Worm (Caenorhabditis elegans): ENCODE measurements around the gene nlf-1.

DNA sequence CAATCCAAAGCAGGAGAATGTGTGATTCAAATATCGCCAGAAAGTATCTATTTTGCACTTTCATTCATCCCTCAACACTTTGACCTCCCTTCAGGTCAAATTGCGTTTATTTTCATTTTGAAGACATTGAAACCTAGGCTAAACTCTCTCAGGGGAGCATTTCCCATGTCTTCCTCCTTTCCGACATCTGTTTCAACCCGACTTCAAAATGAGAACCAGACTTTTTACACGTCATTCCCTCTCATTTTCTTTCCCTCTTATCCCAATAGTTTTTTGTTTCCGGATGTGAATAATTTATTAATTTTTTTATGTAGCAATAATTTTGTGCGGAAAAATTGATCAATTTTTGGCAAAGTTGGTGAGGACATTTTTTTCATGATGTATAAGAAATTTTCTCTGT is 35.6 kb upstream of the nlf-1 start:
- TF ChIP-seq mdl-1 (tag; optimal IDR thresholded peaks at IDR 0.05) = no peak
- TF ChIP-seq mdt-29 (GFP tag; IDR thresholded peaks at IDR 0.05) = no peak
- no peak for TF ChIP-seq lin-1 (GFP tag; IDR thresholded peaks at IDR 0.05)
- TF ChIP-seq snpc-4 (tag; optimal IDR thresholded peaks at IDR 0.05) = no peak
- no peak for TF ChIP-seq pha-4 (GFP tag; IDR thresholded peaks at IDR 0.05)
- TF ChIP-seq pha-4 (tag; optimal IDR thresholded peaks at IDR 0.05) = no peak
